Worm (Caenorhabditis elegans): ENCODE measurements around the gene ZK287.4.

ZK287.4 gene

ce11 chrV:9679166-9679565 lies 6.3 kb downstream of the ZK287.4 start, which contains the start of gene ZK287.9:
TSS of gene ZK287.9 (plus strand) at chrV:9679357.
- TF ChIP-seq xnd-1 (tag; optimal IDR thresholded peaks at IDR 0.05), result no peak
- no peak for TF ChIP-seq die-1 (tag; optimal IDR thresholded peaks at IDR 0.05)
- TF ChIP-seq F57A8.1 (GFP tag; optimal IDR thresholded peaks at IDR 0.05), result no peak
- TF ChIP-seq aptf-2 (GFP tag; conservative IDR thresholded peaks at IDR 0.05), result no peak
- TF ChIP-seq sdz-38 (tag; optimal IDR thresholded peaks at IDR 0.05), result no peak
- peak; percentile 80 for TF ChIP-seq nhr-80 (tag; optimal IDR thresholded peaks at IDR 0.05)
- peak; percentile 73 to 93 for TF ChIP-seq let-607 (tag; optimal IDR thresholded peaks at IDR 0.05)
- TF ChIP-seq D2030.7 (GFP tag; IDR thresholded peaks at IDR 0.05), result no peak
- peak; percentile 34 for TF ChIP-seq unc-62 (GFP tag; optimal IDR thresholded peaks at IDR 0.05)

ce11 chrV:9677977-9678376 lies 7.5 kb downstream of the ZK287.4 start, which contains the start of gene cthd-1:
TSS of gene cthd-1 (plus strand) at chrV:9678277.
- TF ChIP-seq tbx-9 (tag; optimal IDR thresholded peaks at IDR 0.05; ENCODE audit: borderline replicate concordance) (no peak), nhr-80 (tag; optimal IDR thresholded peaks at IDR 0.05) (peak; percentile 6), egrh-3 (GFP tag; IDR thresholded peaks at IDR 0.05) (no peak), lin-40 (tag; optimal IDR thresholded peaks at IDR 0.05) (no peak)

ce11 chrV:9673199-9673843 lies 12.1 kb downstream of the ZK287.4 start, which contains the start of gene sulp-8:
TSS of gene sulp-8 (minus strand) at chrV:9673667.
- TF ChIP-seq nfya-1 (tag; optimal IDR thresholded peaks at IDR 0.05; ENCODE audit: borderline replicate concordance, insufficient read depth) (no peak), hlh-26 (GFP tag; conservative IDR thresholded peaks at IDR 0.05) (no peak), athp-1 (tag; optimal IDR thresholded peaks at IDR 0.05) (no peak), attf-5 (GFP tag; optimal IDR thresholded peaks at IDR 0.05) (no peak), ets-4 (GFP tag; optimal IDR thresholded peaks at IDR 0.05) (no peak), ztf-18 (tag; optimal IDR thresholded peaks at IDR 0.05) (no peak), madf-3 (GFP tag; IDR thresholded peaks at IDR 0.05) (no peak), ceh-40 (GFP tag; IDR thresholded peaks at IDR 0.05) (no peak), F23B12.7 (tag; optimal IDR thresholded peaks at IDR 0.05; ENCODE audit: insufficient read depth) (no peak), nfya-2 (GFP tag; IDR thresholded peaks at IDR 0.05) (no peak), repo-1 (tag; optimal IDR thresholded peaks at IDR 0.05) (no peak), nhr-120 (GFP tag; IDR thresholded peaks at IDR 0.05) (no peak), chd-7 (tag; optimal IDR thresholded peaks at IDR 0.05) (no peak)

- TF ChIP-seq nhr-80 (tag; optimal IDR thresholded peaks at IDR 0.05) (peak; percentile 3), tbp1 (GFP tag; optimal IDR thresholded peaks at IDR 0.05) (no peak)
Observed at ce11 chrV:9672495-9672894, 13.0 kb downstream of the ZK287.4 start.

- TF ChIP-seq die-1 (tag; optimal IDR thresholded peaks at IDR 0.05), result no peak
- no peak for TF ChIP-seq snpc-1.3 (tag; optimal IDR thresholded peaks at IDR 0.05; ENCODE audit: insufficient read depth)
- TF ChIP-seq ztf-26 (tag; optimal IDR thresholded peaks at IDR 0.05), result no peak
- no peak for TF ChIP-seq sdz-38 (tag; optimal IDR thresholded peaks at IDR 0.05)
- TF ChIP-seq ceh-100 (GFP tag; IDR thresholded peaks at IDR 0.05), result no peak
- TF ChIP-seq F33H1.4 (GFP tag; IDR thresholded peaks at IDR 0.05), result no peak
- TF ChIP-seq ceh-91 (GFP tag; IDR thresholded peaks at IDR 0.05), result no peak
Observed at ce11 chrV:9666394-9666793, 19.1 kb downstream of the ZK287.4 start, which contains the start of gene ZK287.1. TSS of gene ZK287.1 (plus strand) at chrV:9666694.

All from whole organism, young adult.